Worm (Caenorhabditis elegans) whole organism, early embryonic: ENCODE data around the gene vps-35.

ENCODE experiments used
- aly-1 ChIP-seq: sonication (generic microtip); optimal IDR thresholded peaks from 2 replicates; lab custom pipeline; 2016; ENCODE audit warnings: missing genetic modification characterization, missing compliant biosample characterization
- ama-1 ChIP-seq: fragments of 150-350 bp; optimal IDR thresholded peaks from 2 replicates; lab custom pipeline; 2014
- ceh-13 ChIP-seq: fragments of 200-800 bp; sonication (Bioruptor generic); optimal IDR thresholded peaks from 2 replicates; lab custom pipeline; 2018; ENCODE audit warnings: mild to moderate bottlenecking, missing genetic modification characterization, missing compliant biosample characterization
- ets-7 ChIP-seq: sonication (generic microtip); optimal IDR thresholded peaks from 2 replicates; lab custom pipeline; 2016; ENCODE audit warnings: missing genotype, missing genetic modification characterization, missing compliant biosample characterization
- flt-1 ChIP-seq: fragments of 200-800 bp; sonication (Bioruptor generic); IDR thresholded peaks from 2 replicates; pipeline ENCODE4 v1.3.6; 2022; ENCODE audit warnings: missing genetic modification characterization, missing compliant biosample characterization
- hmbx-1 ChIP-seq: sonication (generic microtip); optimal IDR thresholded peaks from 2 replicates; lab custom pipeline; 2016; ENCODE audit warnings: mild to moderate bottlenecking, missing genetic modification characterization, missing compliant biosample characterization
- pes-1 ChIP-seq: fragments of 200-800 bp; sonication (Bioruptor generic); IDR thresholded peaks from 2 replicates; pipeline ENCODE4 v1.3.6; 2022; ENCODE audit warnings: missing genetic modification reagents, missing genetic modification characterization, missing compliant biosample characterization
- tbx-11 ChIP-seq: fragments of 200-800 bp; sonication (Bioruptor generic); IDR thresholded peaks from 2 replicates; pipeline ENCODE4 v1.3.6; 2022; ENCODE audit warnings: missing genetic modification characterization, missing compliant biosample characterization
- tbx-37 ChIP-seq: fragments of 200-800 bp; sonication (Bioruptor generic); conservative IDR thresholded peaks from 2 replicates; pipeline ENCODE4 v1.3.6; 2022; ENCODE audit warnings: missing genetic modification reagents, missing genetic modification characterization, missing compliant biosample characterization

DNA sequence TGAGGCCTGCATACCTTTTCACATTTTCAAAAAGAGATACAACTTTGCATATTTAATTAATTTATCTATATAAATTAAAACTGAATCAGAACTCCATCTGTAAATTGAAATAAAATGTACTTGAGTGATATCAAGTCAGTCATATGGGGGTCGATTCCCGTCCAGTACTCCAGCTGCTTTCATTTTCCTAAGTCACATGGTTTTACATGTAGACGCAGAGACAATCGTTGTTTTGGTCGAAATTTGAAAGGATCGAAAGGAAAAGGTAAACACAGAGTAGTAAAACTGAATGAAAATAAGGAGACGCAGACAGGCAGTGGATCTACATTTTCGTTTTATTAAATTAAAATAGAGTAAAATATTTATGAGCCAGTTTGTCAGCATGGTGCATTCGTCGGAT is 33.5 kb upstream of the vps-35 start:
- TF ChIP-seq hmbx-1 (tag; lab: Kevin White, UChicago) (no peak), tbx-11 (GFP tag; lab: Robert Waterston, UW) (no peak), pes-1 (GFP tag; lab: Robert Waterston, UW) (no peak), aly-1 (tag; lab: Kevin White, UChicago) (no peak), ama-1 (lab: Kevin White, UChicago) (no peak), flt-1 (GFP tag; lab: Robert Waterston, UW) (no peak), ets-7 (no peak), ceh-13 (no peak), tbx-37 (no peak)
